Worm (Caenorhabditis elegans): ENCODE data around the gene Y70G10A.4.

ce11 chrIII:10261682-10262081 lies 39.7 kb downstream of the Y70G10A.4 start, which contains the start of gene bbs-5:
- no peak for TF ChIP-seq ref-1 (GFP tag; conservative IDR thresholded peaks at IDR 0.05)
- no peak for TF ChIP-seq cog-1 (tag; optimal IDR thresholded peaks at IDR 0.05)
- TF ChIP-seq tab-1 (GFP tag; IDR thresholded peaks at IDR 0.05): no peak

Measured in whole organism, midembryonic.